Worm (Caenorhabditis elegans): ENCODE results near the gene str-205.

DNA sequence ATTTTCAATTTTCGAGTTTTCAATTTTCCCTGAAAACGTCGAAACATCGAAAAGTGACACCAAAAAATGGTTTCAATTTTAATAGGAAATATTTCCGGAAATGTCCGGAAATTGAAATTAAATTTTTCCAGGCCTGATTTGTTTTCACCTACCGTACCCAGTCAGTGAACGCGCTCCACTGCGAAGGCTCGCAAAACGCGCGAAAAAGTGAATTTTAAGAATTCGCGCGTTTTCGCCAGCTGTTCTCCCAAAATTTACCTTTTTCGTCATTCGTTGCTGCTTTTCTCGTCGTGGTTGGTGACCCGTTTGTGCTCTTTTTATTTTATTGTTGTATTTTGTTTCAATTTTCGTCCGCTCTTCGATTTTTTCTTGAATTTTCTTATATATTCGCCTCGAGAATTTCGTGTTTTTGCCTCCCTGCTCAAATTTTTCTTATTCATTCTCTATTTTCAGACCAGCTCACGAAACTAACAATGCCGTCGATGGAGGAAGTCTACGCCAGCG is 39.7 kb downstream of the str-205 start, which contains the start of gene T19H12.2:
- TF ChIP-seq pha-4 (tag; optimal IDR thresholded peaks at IDR 0.05) (no peak), him-1 (tag; optimal IDR thresholded peaks at IDR 0.05) (peak; percentile 80), xnd-1 (tag; optimal IDR thresholded peaks at IDR 0.05) (peak; percentile 99), nhr-90 (tag; optimal IDR thresholded peaks at IDR 0.05) (no peak), nhr-120 (GFP tag; IDR thresholded peaks at IDR 0.05) (no peak), B0035.1 (tag; optimal IDR thresholded peaks at IDR 0.05) (no peak), ama-1 (optimal IDR thresholded peaks at IDR 0.05) (no peak), ama-1 (GFP tag; optimal IDR thresholded peaks at IDR 0.05) (no peak), zfh-2 (GFP tag; conservative IDR thresholded peaks at IDR 0.05) (no peak), dpff-1 (tag; optimal IDR thresholded peaks at IDR 0.05) (no peak), rcor-1 (GFP tag; IDR thresholded peaks at IDR 0.05) (peak; percentile 93), C17E4.6 (GFP tag; IDR thresholded peaks at IDR 0.05) (peak; percentile 91), ztf-25 (GFP tag; IDR thresholded peaks at IDR 0.05) (0 out of 2 replicates have a peak, but pooled peaks have one; percentile 69)

All from whole organism, young adult.